Worm (Caenorhabditis elegans): ENCODE results near the gene rbc-2.
A peak's percentile ranks its signal among the peaks of the same experiment; 100 is the strongest.
"Not testable (repeated sequence)": the region's sequence is repeated elsewhere in the genome, so short reads cannot be mapped to it uniquely, and the experiment has no call there.

The rbc-2 gene

ce11 chrIII:2528621-2529113 is at the start of gene rbc-2, which contains the start of the genes Y54F10AM.15 and ndua-8:
rbc-2 (minus strand) TSS chrIII:2528689.
Y54F10AM.15 (minus strand) TSS chrIII:2528679.
ndua-8 (plus strand) TSS chrIII:2529063.
- TF ChIP-seq W03F9.2 (tag; optimal IDR thresholded peaks at IDR 0.05) (peak; percentile 96), him-1 (tag; optimal IDR thresholded peaks at IDR 0.05) (peak; percentile 69), dao-5 (tag; optimal IDR thresholded peaks at IDR 0.05) (no peak)

ce11 chrIII:2577982-2578381 is 49.5 kb upstream of the rbc-2 start:
- TF ChIP-seq him-1 (tag; optimal IDR thresholded peaks at IDR 0.05) (no peak), W03F9.2 (tag; optimal IDR thresholded peaks at IDR 0.05) (no peak)

- peak; percentile 49 for TF ChIP-seq him-1 (tag; optimal IDR thresholded peaks at IDR 0.05)
- no peak for TF ChIP-seq dao-5 (tag; optimal IDR thresholded peaks at IDR 0.05)
Measured at ce11 chrIII:2576360-2577259, 48.1 kb upstream of the rbc-2 start.

ce11 chrIII:2575635-2576164 is 47.2 kb upstream of the rbc-2 start, which contains the start of gene Y54F10AR.1:
Y54F10AR.1 (minus strand) TSS chrIII:2575685.
- TF ChIP-seq him-1 (tag; optimal IDR thresholded peaks at IDR 0.05) (no peak), dao-5 (tag; optimal IDR thresholded peaks at IDR 0.05) (no peak), W03F9.2 (tag; optimal IDR thresholded peaks at IDR 0.05) (no peak)

- TF ChIP-seq him-1 (tag; optimal IDR thresholded peaks at IDR 0.05) (no peak), dao-5 (tag; optimal IDR thresholded peaks at IDR 0.05) (no peak), W03F9.2 (tag; optimal IDR thresholded peaks at IDR 0.05) (no peak)
Measured at ce11 chrIII:2572421-2572820, 43.9 kb upstream of the rbc-2 start.

- no peak for TF ChIP-seq dao-5 (tag; optimal IDR thresholded peaks at IDR 0.05)
- TF ChIP-seq W03F9.2 (tag; optimal IDR thresholded peaks at IDR 0.05) = no peak
- TF ChIP-seq him-1 (tag; optimal IDR thresholded peaks at IDR 0.05) = no peak
Measured at ce11 chrIII:2571447-2571846, 43.0 kb upstream of the rbc-2 start, which contains the start of gene Y54F10AR.2. Y54F10AR.2 (minus strand) TSS chrIII:2571547.

ce11 chrIII:2563883-2564282 is 35.4 kb upstream of the rbc-2 start, which contains the start of gene Y54F10AM.11:
Y54F10AM.11 (minus strand) TSS chrIII:2563983.
- TF ChIP-seq W03F9.2, him-1, dao-5 (tag; optimal IDR thresholded peaks at IDR 0.05): not testable (repeated sequence)

ce11 chrIII:2563033-2563656 is 34.7 kb upstream of the rbc-2 start:
- TF ChIP-seq dao-5 (tag; optimal IDR thresholded peaks at IDR 0.05) = no peak
- TF ChIP-seq W03F9.2 (tag; optimal IDR thresholded peaks at IDR 0.05) = no peak

ce11 chrIII:2561410-2561809 is 32.9 kb upstream of the rbc-2 start, which contains the start of gene nhr-239:
nhr-239 (plus strand) TSS chrIII:2561710.
- no peak for TF ChIP-seq him-1 (tag; optimal IDR thresholded peaks at IDR 0.05)
- TF ChIP-seq W03F9.2 (tag; optimal IDR thresholded peaks at IDR 0.05) = no peak
- TF ChIP-seq dao-5 (tag; optimal IDR thresholded peaks at IDR 0.05) = no peak

- TF ChIP-seq W03F9.2 (tag; optimal IDR thresholded peaks at IDR 0.05) = no peak
- no peak for TF ChIP-seq him-1 (tag; optimal IDR thresholded peaks at IDR 0.05)
- TF ChIP-seq dao-5 (tag; optimal IDR thresholded peaks at IDR 0.05) = no peak
Measured at ce11 chrIII:2560763-2561162, 32.3 kb upstream of the rbc-2 start.

ce11 chrIII:2553579-2553978 is 25.1 kb upstream of the rbc-2 start:
- TF ChIP-seq him-1 (tag; optimal IDR thresholded peaks at IDR 0.05) (no peak), dao-5 (tag; optimal IDR thresholded peaks at IDR 0.05) (no peak), W03F9.2 (tag; optimal IDR thresholded peaks at IDR 0.05) (no peak)

ce11 chrIII:2552382-2552781 is 23.9 kb upstream of the rbc-2 start:
- TF ChIP-seq dao-5 (tag; optimal IDR thresholded peaks at IDR 0.05) (no peak), W03F9.2 (tag; optimal IDR thresholded peaks at IDR 0.05) (no peak), him-1 (tag; optimal IDR thresholded peaks at IDR 0.05) (no peak)

ce11 chrIII:2551981-2552380 is 23.5 kb upstream of the rbc-2 start:
- TF ChIP-seq W03F9.2 (tag; optimal IDR thresholded peaks at IDR 0.05) (no peak), dao-5 (tag; optimal IDR thresholded peaks at IDR 0.05) (no peak), him-1 (tag; optimal IDR thresholded peaks at IDR 0.05) (no peak)

ce11 chrIII:2549620-2550019 is 21.1 kb upstream of the rbc-2 start, which contains the start of gene feh-1:
feh-1 (plus strand) TSS chrIII:2549920.
- TF ChIP-seq dao-5 (tag; optimal IDR thresholded peaks at IDR 0.05) = no peak
- no peak for TF ChIP-seq him-1 (tag; optimal IDR thresholded peaks at IDR 0.05)
- no peak for TF ChIP-seq W03F9.2 (tag; optimal IDR thresholded peaks at IDR 0.05)

Data from whole organism, L4/young adult.